Fruit fly (Drosophila melanogaster): Measurements from ENCODE around the gene Syx7.

Syx7 gene

DNA sequence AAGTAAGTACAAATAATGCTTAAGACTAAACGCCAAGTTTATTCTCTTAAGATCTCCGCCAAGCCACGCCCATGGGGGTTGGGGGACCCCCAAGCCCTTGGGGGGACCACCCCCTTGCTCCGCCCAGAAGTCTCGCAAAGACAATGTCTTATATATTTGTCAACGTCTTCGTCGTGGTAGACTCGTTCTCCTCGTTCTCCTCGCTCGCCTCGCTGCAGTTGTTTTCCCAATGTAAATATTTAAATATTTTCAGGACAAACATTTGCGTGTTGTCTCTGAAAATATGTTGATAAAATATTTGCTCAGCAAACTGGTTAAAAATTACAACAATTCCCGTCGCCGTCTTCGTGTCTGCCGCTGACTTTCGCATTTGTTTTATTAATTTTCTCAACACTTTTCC is 18.6 kb downstream of the Syx7 start (continued):
- TF ChIP-seq Dbx (GFP tag; IDR thresholded peaks at IDR 0.05) = no peak
- TF ChIP-seq CG33557 (GFP tag; optimal IDR thresholded peaks at IDR 0.05) = peak; percentile 94
- TF ChIP-seq Fer1 (GFP tag; optimal IDR thresholded peaks at IDR 0.05) = no peak
- no peak for TF ChIP-seq Oaz (GFP tag; IDR thresholded peaks at IDR 0.05)
- TF ChIP-seq pum (GFP tag; optimal IDR thresholded peaks at IDR 0.05) = peak; percentile 22
- TF ChIP-seq CG6175 (GFP tag; IDR thresholded peaks at IDR 0.05) = no peak
- TF ChIP-seq slp2 (GFP tag; optimal IDR thresholded peaks at IDR 0.05) = peak; percentile 25
- TF ChIP-seq PHDP (tag; optimal IDR thresholded peaks at IDR 0.05) = peak; percentile 58
- no peak for TF ChIP-seq CG18011 (GFP tag; optimal IDR thresholded peaks at IDR 0.05)
- no peak for TF ChIP-seq CG34376 (GFP tag; optimal IDR thresholded peaks at IDR 0.05)
- TF ChIP-seq CG7271 (tag; optimal IDR thresholded peaks at IDR 0.05) = peak; percentile 97
- TF ChIP-seq HLH54F (GFP tag; optimal IDR thresholded peaks at IDR 0.05) = no peak
- TF ChIP-seq knrl (GFP tag; IDR thresholded peaks at IDR 0.05; ENCODE audit: partially characterized antibody) = no peak
- TF ChIP-seq kah (GFP tag; optimal IDR thresholded peaks at IDR 0.05) = peak; percentile 21
- peak; percentile 27 for TF ChIP-seq CG5180 (GFP tag; optimal IDR thresholded peaks at IDR 0.05)
- TF ChIP-seq CG3407 (GFP tag; optimal IDR thresholded peaks at IDR 0.05) = peak; percentile 90
- TF ChIP-seq Ets65A (GFP tag) = no peak
- peak; percentile 68 for TF ChIP-seq CG30431 (GFP tag; optimal IDR thresholded peaks at IDR 0.05)
- TF ChIP-seq CG12769 (tag; optimal IDR thresholded peaks at IDR 0.05) = no peak
- TF ChIP-seq croc (GFP tag; conservative IDR thresholded peaks at IDR 0.05) = peak; percentile 81
- TF ChIP-seq vfl (GFP tag; optimal IDR thresholded peaks at IDR 0.05) = no peak
- peak; percentile 64 for TF ChIP-seq CG7556 (GFP tag; optimal IDR thresholded peaks at IDR 0.05)
- no peak for TF ChIP-seq CG15269 (tag; optimal IDR thresholded peaks at IDR 0.05)
- no peak for TF ChIP-seq pnt (GFP tag; optimal IDR thresholded peaks at IDR 0.05)
- no peak for TF ChIP-seq D19B (GFP tag; optimal IDR thresholded peaks at IDR 0.05)
- TF ChIP-seq CG1024 (GFP tag; IDR thresholded peaks at IDR 0.05) = peak; percentile 64; the same call in 1 of the 2 replicates
- no peak for TF ChIP-seq CG13894 (tag; optimal IDR thresholded peaks at IDR 0.05)
- no peak for TF ChIP-seq so (GFP tag; IDR thresholded peaks at IDR 0.05)
- no peak for TF ChIP-seq CG9876 (GFP tag; optimal IDR thresholded peaks at IDR 0.05)
- no peak for TF ChIP-seq Ada2b (GFP tag; IDR thresholded peaks at IDR 0.05)
- peak; percentile 96 for TF ChIP-seq CG2202 (tag; optimal IDR thresholded peaks at IDR 0.05)
- TF ChIP-seq CrebB (tag; optimal IDR thresholded peaks at IDR 0.05) = peak; percentile 51
- TF ChIP-seq Camta (GFP tag; optimal IDR thresholded peaks at IDR 0.05) = peak; percentile 32
- peak; percentile 80 for TF ChIP-seq ATbp (GFP tag; optimal IDR thresholded peaks at IDR 0.05)
- no peak for TF ChIP-seq pros (GFP tag; optimal IDR thresholded peaks at IDR 0.05)
- no peak for TF ChIP-seq fu2 (GFP tag; optimal IDR thresholded peaks at IDR 0.05)
- TF ChIP-seq phol (tag; optimal IDR thresholded peaks at IDR 0.05) = peak; percentile 66
- TF ChIP-seq CG6689 (GFP tag; IDR thresholded peaks at IDR 0.05) = peak; percentile 57
- TF ChIP-seq klu (GFP tag; IDR thresholded peaks at IDR 0.05) = no peak
- no peak for TF ChIP-seq ttk (GFP tag; IDR thresholded peaks at IDR 0.05)
- TF ChIP-seq ERR (GFP tag; optimal IDR thresholded peaks at IDR 0.05) = no peak
- TF ChIP-seq CG31224 (GFP tag; IDR thresholded peaks at IDR 0.05) = no peak
- TF ChIP-seq CG6254 (GFP tag; optimal IDR thresholded peaks at IDR 0.05) = peak; percentile 81
- no peak for TF ChIP-seq row (GFP tag; IDR thresholded peaks at IDR 0.05)
- no peak for TF ChIP-seq psq (GFP tag; optimal IDR thresholded peaks at IDR 0.05)
- TF ChIP-seq Jarid2 (GFP tag; optimal IDR thresholded peaks at IDR 0.05) = peak; percentile 53
- TF ChIP-seq CG3065 (GFP tag; optimal IDR thresholded peaks at IDR 0.05) = no peak
- TF ChIP-seq tin (GFP tag; optimal IDR thresholded peaks at IDR 0.05) = no peak
- no peak for TF ChIP-seq CG31365 (tag; optimal IDR thresholded peaks at IDR 0.05)
- TF ChIP-seq slbo (GFP tag; IDR thresholded peaks at IDR 0.05) = no peak
- no peak for TF ChIP-seq H15 (GFP tag; IDR thresholded peaks at IDR 0.05)
- TF ChIP-seq inv (GFP tag; IDR thresholded peaks at IDR 0.05; ENCODE audit: partially characterized antibody) = no peak
